Worm (Caenorhabditis elegans): ENCODE results near the gene unc-47.

- TF ChIP-seq pha-4 (tag; optimal IDR thresholded peaks at IDR 0.05) (no peak), ama-1 (optimal IDR thresholded peaks at IDR 0.05) (no peak), ama-1 (GFP tag; optimal IDR thresholded peaks at IDR 0.05) (no peak), hsf-1 (GFP tag; IDR thresholded peaks at IDR 0.05) (no peak), mcd-1 (GFP tag; IDR thresholded peaks at IDR 0.05) (no peak), ets-4 (GFP tag; optimal IDR thresholded peaks at IDR 0.05) (no peak), F55B11.4 (tag; optimal IDR thresholded peaks at IDR 0.05; ENCODE audit: borderline replicate concordance, insufficient read depth) (no peak), ztf-22 (GFP tag; optimal IDR thresholded peaks at IDR 0.05) (no peak), unc-130 (GFP tag; optimal IDR thresholded peaks at IDR 0.05) (no peak), let-526 (GFP tag; IDR thresholded peaks at IDR 0.05) (no peak), F57A8.1 (GFP tag; optimal IDR thresholded peaks at IDR 0.05) (no peak)
These were observed 13.0 kb upstream of the unc-47 start, which contains the start of gene T20G5.8 for ce11 chrIII:10199052-10199451.
